Worm (Caenorhabditis elegans) whole organism, mixed stage, embryonic: ENCODE data around the gene str-37.

Experiments
- lsy-2 ChIP-seq: fragments of 150-350 bp; optimal IDR thresholded peaks from 2 replicates; lab custom pipeline; 2014; ENCODE audit warnings: missing biosample characterization, missing genetic modification characterization
- mls-2 ChIP-seq: sonication (generic microtip); optimal IDR thresholded peaks from 2 replicates; lab custom pipeline; 2016; ENCODE audit warnings: mild to moderate bottlenecking, missing genetic modification characterization, moderate library complexity, missing compliant biosample characterization
- nhr-237 ChIP-seq: fragments of 150-350 bp; optimal IDR thresholded peaks from 2 replicates; lab custom pipeline; 2014; ENCODE audit warnings: missing biosample characterization, missing genetic modification characterization
- pha-4 ChIP-seq: fragments of 150-350 bp; optimal IDR thresholded peaks from 2 replicates; lab custom pipeline; 2018; ENCODE audit warnings: missing biosample characterization, missing genetic modification reagents, missing genetic modification characterization

DNA sequence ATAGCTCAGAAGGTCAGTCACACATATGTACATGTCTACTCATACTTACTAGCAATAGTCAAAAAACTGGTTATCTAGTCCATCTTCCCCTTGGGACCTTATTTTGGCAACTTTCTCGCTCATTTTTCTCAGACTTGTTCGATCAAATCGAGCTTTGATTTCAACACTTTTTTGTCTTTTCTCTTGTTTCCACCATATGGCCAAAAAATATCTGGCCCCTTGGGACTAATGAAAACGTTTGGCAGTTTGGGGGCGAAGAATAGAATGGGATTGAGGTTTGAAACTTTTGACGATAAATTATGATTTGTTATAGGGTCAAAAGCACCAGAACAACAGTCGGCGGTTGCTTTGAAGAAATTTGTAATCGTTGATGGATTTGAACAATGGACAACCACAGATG, 24.9 kb downstream of the str-37 start:
- TF ChIP-seq mls-2 (tag; lab: Kevin White, UChicago): no peak
- no peak for TF ChIP-seq nhr-237 (tag; lab: Kevin White, UChicago)
- TF ChIP-seq pha-4 (tag; lab: Kevin White, UChicago): no peak
- no peak for TF ChIP-seq lsy-2 (tag; lab: Kevin White, UChicago)
